Worm (Caenorhabditis elegans) whole organism, L4/young adult: ENCODE measurements around the gene fkh-2.

Experiments
- W03F9.2 ChIP-seq: fragments of 150-350 bp; optimal IDR thresholded peaks from 2 replicates; lab custom pipeline; 2014; ENCODE audit warnings: missing biosample characterization, missing genetic modification characterization
- him-1 ChIP-seq: sonication (generic microtip); optimal IDR thresholded peaks from 2 replicates; lab custom pipeline; 2016; ENCODE audit warnings: missing genotype, missing genetic modification reagents, missing genetic modification characterization, missing compliant biosample characterization

DNA sequence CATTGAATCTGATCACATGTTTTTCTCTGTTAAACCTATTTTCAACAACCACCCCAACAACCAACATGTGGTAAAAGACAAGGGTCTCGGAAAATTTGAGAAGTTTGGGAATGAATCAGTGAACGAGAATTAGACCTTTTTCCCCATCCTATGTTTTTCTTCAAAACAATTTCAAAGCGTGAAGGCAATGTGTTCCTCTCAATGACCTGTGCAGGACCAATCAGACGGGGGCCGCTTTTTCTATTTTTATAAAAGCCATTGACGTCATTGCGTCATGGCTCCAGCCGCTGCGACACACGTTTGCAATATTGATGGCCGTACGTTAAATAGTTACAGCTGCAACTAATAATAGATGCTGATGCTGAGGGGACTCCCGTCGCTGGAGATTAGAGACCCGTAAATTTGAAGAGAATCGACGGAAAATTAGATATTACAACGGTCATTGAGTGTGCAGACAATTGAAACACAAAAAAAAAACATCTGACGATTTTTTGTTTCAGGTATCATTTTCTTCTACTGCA is 30.5 kb downstream of the fkh-2 start:
- TF ChIP-seq him-1 (tag; lab: Kevin White, UChicago) (no peak), W03F9.2 (no peak)
